Worm (Caenorhabditis elegans) whole organism, midembryonic: ENCODE measurements around the gene cki-2.

Source experiments
- T22C8.4 ChIP-seq: fragments of 200-800 bp; sonication (Bioruptor generic); IDR thresholded peaks from 2 replicates; pipeline ENCODE4 v1.3.6; 2022; ENCODE audit warnings: missing genetic modification characterization, missing compliant biosample characterization
- cog-1 ChIP-seq: sonication (generic microtip); optimal IDR thresholded peaks from 2 replicates; lab custom pipeline; 2016; ENCODE audit warnings: missing genetic modification characterization, missing compliant biosample characterization
- flt-1 ChIP-seq: fragments of 200-800 bp; sonication (Bioruptor generic); IDR thresholded peaks from 2 replicates; pipeline ENCODE4 v1.3.6; 2022; ENCODE audit warnings: missing genetic modification characterization, missing compliant biosample characterization
- tab-1 ChIP-seq: fragments of 200-800 bp; sonication (Bioruptor generic); IDR thresholded peaks from 2 replicates; pipeline ENCODE4 v1.3.6; 2022; ENCODE audit warnings: missing genetic modification characterization, missing compliant biosample characterization
- ztf-23 ChIP-seq: fragments of 200-800 bp; sonication (Bioruptor generic); IDR thresholded peaks from 2 replicates; pipeline ENCODE4 v1.3.6; 2022; ENCODE audit warnings: missing genetic modification reagents, missing genetic modification characterization, missing compliant biosample characterization

ce11 chrII:7829616-7830015 is 13.3 kb downstream of the cki-2 start:
- TF ChIP-seq T22C8.4 (GFP tag; lab: Robert Waterston, UW) (no peak), cog-1 (tag; lab: Kevin White, UChicago) (no peak), ztf-23 (GFP tag; lab: Robert Waterston, UW) (no peak), flt-1 (GFP tag; lab: Robert Waterston, UW) (no peak), tab-1 (GFP tag; lab: Robert Waterston, UW) (no peak)
